Worm (Caenorhabditis elegans) whole organism, young adult: ENCODE measurements around the gene nac-2.

Experiments
- B0336.3 ChIP-seq: fragments of 200-800 bp; sonication (Bioruptor generic); IDR thresholded peaks from 2 replicates; pipeline ENCODE4 v1.3.6; 2022; ENCODE audit warnings: missing genetic modification characterization, missing compliant biosample characterization
- C06A6.2 ChIP-seq: fragments of 200-800 bp; sonication (Bioruptor generic); conservative IDR thresholded peaks from 2 replicates; pipeline ENCODE4 v1.3.6; 2022; ENCODE audit warnings: missing genetic modification characterization, missing compliant biosample characterization
- D2030.7 ChIP-seq: fragments of 200-800 bp; sonication (Bioruptor generic); IDR thresholded peaks from 2 replicates; pipeline ENCODE4 v1.3.6; 2022; ENCODE audit warnings: missing genetic modification reagents, missing genetic modification characterization, missing compliant biosample characterization
- F49E8.2 ChIP-seq: sonication (generic microtip); optimal IDR thresholded peaks from 3 replicates; lab custom pipeline; 2017; ENCODE audit warnings: missing genetic modification characterization, mild to moderate bottlenecking, missing compliant biosample characterization, antibody characterized with exemption, moderate library complexity; ENCODE audit not compliant: insufficient read depth
- F52B5.7 ChIP-seq: sonication (generic microtip); optimal IDR thresholded peaks from 2 replicates; lab custom pipeline; 2016; ENCODE audit warnings: mild to moderate bottlenecking, missing genetic modification characterization, missing compliant biosample characterization
- F55B11.4 ChIP-seq: sonication (generic microtip); optimal IDR thresholded peaks from 2 replicates; lab custom pipeline; 2016; ENCODE audit warnings: missing compliant biosample characterization, missing genetic modification characterization, borderline replicate concordance; ENCODE audit not compliant: insufficient read depth
- T07F8.4 ChIP-seq: sonication (generic microtip); optimal IDR thresholded peaks from 2 replicates; lab custom pipeline; 2016; ENCODE audit warnings: mild to moderate bottlenecking, missing genetic modification characterization, moderate library complexity, missing compliant biosample characterization
- Y95B8A.8 ChIP-seq: fragments of 200-800 bp; sonication (Bioruptor generic); IDR thresholded peaks from 2 replicates; pipeline ENCODE4 v1.3.6; 2022; ENCODE audit warnings: missing genetic modification reagents, missing genetic modification characterization, missing compliant biosample characterization
- ama-1 ChIP-seq, 3 experiments: fragments of 150-350 bp in 1 of 3; sonication (generic microtip) in 2 of 3; optimal IDR thresholded peaks; 2 replicates each; lab custom pipeline; 2014 to 2018; ENCODE audit warnings: missing biosample characterization in 2 of 3, missing genetic modification characterization in 2 of 3, missing genetic modification reagents in 2 of 3
- athp-1 ChIP-seq: sonication (generic microtip); optimal IDR thresholded peaks from 2 replicates; lab custom pipeline; 2017; ENCODE audit warnings: mild to moderate bottlenecking, missing genetic modification characterization, missing compliant biosample characterization
- attf-5 ChIP-seq: fragments of 200-800 bp; sonication (Bioruptor generic); optimal IDR thresholded peaks from 2 replicates; lab custom pipeline; 2018; ENCODE audit warnings: mild to moderate bottlenecking, missing genetic modification characterization, missing compliant biosample characterization
- bed-1 ChIP-seq: fragments of 200-800 bp; sonication (Bioruptor generic); IDR thresholded peaks from 2 replicates; pipeline ENCODE4 v1.3.6; 2022; ENCODE audit warnings: missing genetic modification reagents, missing genetic modification characterization, missing compliant biosample characterization
- cebp-1 ChIP-seq, 2 experiments: fragments of 200-800 bp in 1 of 2; sonication (Bioruptor generic) in 1 of 2; sonication (generic microtip) in 1 of 2; IDR thresholded peaks in 1 of 2; optimal IDR thresholded peaks in 1 of 2; 2 replicates each; pipeline versions ENCODE4 v1.3.6 to Lab custom; 2017 to 2022; ENCODE audit warnings: missing compliant biosample characterization in 2 of 2, missing genetic modification characterization in 2 of 2, mild to moderate bottlenecking in 1 of 2, missing genetic modification reagents in 1 of 2, moderate library complexity in 1 of 2
- ceh-100 ChIP-seq: fragments of 200-800 bp; sonication (Bioruptor generic); IDR thresholded peaks from 2 replicates; pipeline ENCODE4 v1.3.6; 2022; ENCODE audit warnings: missing genetic modification reagents, missing genetic modification characterization, missing compliant biosample characterization
- ceh-27 ChIP-seq: fragments of 200-800 bp; sonication (Bioruptor generic); optimal IDR thresholded peaks from 2 replicates; lab custom pipeline; 2018; ENCODE audit warnings: mild to moderate bottlenecking, missing genetic modification characterization, moderate library complexity, missing compliant biosample characterization
- ceh-91 ChIP-seq: fragments of 200-800 bp; sonication (Bioruptor generic); IDR thresholded peaks from 2 replicates; pipeline ENCODE4 v1.3.6; 2022; ENCODE audit warnings: missing genetic modification reagents, missing genetic modification characterization, missing compliant biosample characterization
- dpl-1 ChIP-seq: fragments of 150-350 bp; optimal IDR thresholded peaks from 2 replicates; lab custom pipeline; 2014; ENCODE audit warnings: missing biosample characterization, missing genetic modification reagents, missing genetic modification characterization
- efl-1 ChIP-seq: fragments of 150-350 bp; optimal IDR thresholded peaks from 2 replicates; lab custom pipeline; 2014; ENCODE audit warnings: missing biosample characterization, missing genetic modification reagents, missing genetic modification characterization
- egl-44 ChIP-seq: fragments of 200-800 bp; sonication (Bioruptor generic); IDR thresholded peaks from 2 replicates; pipeline ENCODE4 v1.3.6; 2022; ENCODE audit warnings: missing genetic modification reagents, missing genetic modification characterization, missing compliant biosample characterization
- ekl-4 ChIP-seq: fragments of 200-800 bp; sonication (Bioruptor generic); IDR thresholded peaks from 2 replicates; pipeline ENCODE4 v1.3.6; 2022; ENCODE audit warnings: missing genetic modification reagents, missing genetic modification characterization, missing compliant biosample characterization
- hlh-12 ChIP-seq: sonication (generic microtip); optimal IDR thresholded peaks from 2 replicates; lab custom pipeline; 2016; ENCODE audit warnings: missing genetic modification characterization, missing compliant biosample characterization
- hmg-1.2 ChIP-seq: fragments of 200-800 bp; sonication (Bioruptor generic); IDR thresholded peaks from 2 replicates; pipeline ENCODE4 v1.3.6; 2022; ENCODE audit warnings: missing genetic modification reagents, missing genetic modification characterization, missing compliant biosample characterization
- hrde-1 ChIP-seq: sonication (generic microtip); optimal IDR thresholded peaks from 2 replicates; lab custom pipeline; 2016; ENCODE audit warnings: missing genetic modification characterization, mild to moderate bottlenecking, missing compliant biosample characterization, moderate library complexity, missing genotype, missing genetic modification reagents, borderline replicate concordance
- lag-1 ChIP-seq: fragments of 200-800 bp; sonication (Bioruptor generic); IDR thresholded peaks from 2 replicates; pipeline ENCODE4 v1.3.6; 2022; ENCODE audit warnings: missing genetic modification reagents, missing genetic modification characterization, missing compliant biosample characterization
- lin-26 ChIP-seq: fragments of 200-800 bp; sonication (Bioruptor generic); IDR thresholded peaks from 2 replicates; pipeline ENCODE4 v1.3.6; 2022; ENCODE audit warnings: missing genetic modification reagents, missing genetic modification characterization, missing compliant biosample characterization
- nfyb-1 ChIP-seq: fragments of 200-800 bp; sonication (Bioruptor generic); IDR thresholded peaks from 2 replicates; pipeline ENCODE4 v1.3.6; 2022; ENCODE audit warnings: missing genetic modification reagents, missing genetic modification characterization, missing compliant biosample characterization
- nhr-80 ChIP-seq: sonication (generic microtip); optimal IDR thresholded peaks from 2 replicates; lab custom pipeline; 2016; ENCODE audit warnings: missing genetic modification characterization, missing compliant biosample characterization
- pbrm-1 ChIP-seq: fragments of 200-800 bp; sonication (Bioruptor generic); IDR thresholded peaks from 2 replicates; pipeline ENCODE4 v1.3.6; 2022; ENCODE audit warnings: missing genetic modification reagents, missing genetic modification characterization, missing compliant biosample characterization
- repo-1 ChIP-seq: sonication (generic microtip); optimal IDR thresholded peaks from 2 replicates; lab custom pipeline; 2017; ENCODE audit warnings: mild to moderate bottlenecking, missing genetic modification characterization, missing compliant biosample characterization
- rpc-1 ChIP-seq, 2 experiments: fragments of 150-350 bp in 1 of 2; sonication (generic microtip) in 1 of 2; optimal IDR thresholded peaks; 2 replicates each; lab custom pipeline; 2014 to 2018; ENCODE audit warnings: missing biosample characterization in 1 of 2, missing genetic modification characterization in 1 of 2, missing genetic modification reagents in 1 of 2, missing genotype in 1 of 2
- snpc-1.1 ChIP-seq: sonication (generic microtip); optimal IDR thresholded peaks from 2 replicates; lab custom pipeline; 2017; ENCODE audit warnings: missing genetic modification characterization, mild to moderate bottlenecking, missing compliant biosample characterization, antibody characterized with exemption, moderate library complexity, missing genotype, missing genetic modification reagents; ENCODE audit not compliant: insufficient read depth
- snpc-1.3 ChIP-seq: sonication (generic microtip); optimal IDR thresholded peaks from 2 replicates; lab custom pipeline; 2017; ENCODE audit warnings: missing genetic modification characterization, mild to moderate bottlenecking, missing compliant biosample characterization, antibody characterized with exemption, moderate library complexity, missing genotype, missing genetic modification reagents; ENCODE audit not compliant: insufficient read depth
- somi-1 ChIP-seq: fragments of 200-800 bp; sonication (Bioruptor generic); optimal IDR thresholded peaks from 2 replicates; lab custom pipeline; 2018; ENCODE audit warnings: mild to moderate bottlenecking, missing genetic modification characterization, missing compliant biosample characterization
- tbp1 ChIP-seq: fragments of 200-800 bp; sonication (Bioruptor generic); optimal IDR thresholded peaks from 2 replicates; lab custom pipeline; 2018; ENCODE audit warnings: mild to moderate bottlenecking, missing genetic modification characterization, missing compliant biosample characterization
- tlf-1 ChIP-seq: fragments of 200-800 bp; sonication (Bioruptor generic); optimal IDR thresholded peaks from 2 replicates; lab custom pipeline; 2018; ENCODE audit warnings: mild to moderate bottlenecking, missing genetic modification characterization, missing compliant biosample characterization
- unc-130 ChIP-seq: sonication (generic microtip); optimal IDR thresholded peaks from 2 replicates; lab custom pipeline; 2016; ENCODE audit warnings: missing genetic modification reagents, missing genetic modification characterization, missing compliant biosample characterization
- zim-3 ChIP-seq: sonication (generic microtip); optimal IDR thresholded peaks from 2 replicates; lab custom pipeline; 2017; ENCODE audit warnings: mild to moderate bottlenecking, missing genetic modification characterization, moderate library complexity, missing compliant biosample characterization
- ztf-6 ChIP-seq: fragments of 200-800 bp; sonication (Bioruptor generic); IDR thresholded peaks from 2 replicates; pipeline ENCODE4 v1.3.6; 2022; ENCODE audit warnings: missing genetic modification reagents, missing genetic modification characterization, missing compliant biosample characterization

The nac-2 gene

ce11 chrIII:9017181-9017651, 25.9 kb downstream of the nac-2 start, which contains the start of gene F59B2.12:
TSS of gene F59B2.12 (plus strand) at chrIII:9017601.
- TF ChIP-seq ekl-4 (GFP tag; lab: Robert Waterston, UW) (no peak), snpc-1.1 (no peak), ceh-100 (GFP tag; lab: Robert Waterston, UW) (no peak), hlh-12 (tag; lab: Kevin White, UChicago) (no peak), egl-44 (GFP tag; lab: Robert Waterston, UW) (no peak), nfyb-1 (no peak), F55B11.4 (tag; lab: Kevin White, UChicago) (no peak), pbrm-1 (no peak), ztf-6 (no peak), lag-1 (GFP tag; lab: Robert Waterston, UW) (no peak), ceh-91 (GFP tag; lab: Robert Waterston, UW) (no peak), C06A6.2 (GFP tag; lab: Robert Waterston, UW) (no peak), T07F8.4 (tag; lab: Kevin White, UChicago) (no peak), snpc-1.3 (no peak)
- TF ChIP-seq, all 124 proteins: peak for 0

ce11 chrIII:9012309-9012708, 30.8 kb downstream of the nac-2 start, which contains the start of gene F59B2.9:
TSS of gene F59B2.9 (minus strand) at chrIII:9012409.
- TF ChIP-seq rpc-1 (optimal IDR thresholded peaks at IDR 0.05; lab: Kevin White, UChicago) (no peak), rpc-1 (tag; optimal IDR thresholded peaks at IDR 0.05; lab: Kevin White, UChicago) (no peak)

ce11 chrIII:9010047-9010446, 33.1 kb downstream of the nac-2 start, which contains the start of gene F59B2.8:
TSS of gene F59B2.8 (minus strand) at chrIII:9010197.
- no peak for TF ChIP-seq somi-1
- TF ChIP-seq, all 124 proteins: peak for 0

ce11 chrIII:9007183-9007582, 35.9 kb downstream of the nac-2 start:
- no peak for TF ChIP-seq Y95B8A.8
- TF ChIP-seq repo-1 (tag; lab: Kevin White, UChicago) = no peak
- TF ChIP-seq nhr-80 = peak; percentile 78
- no peak for TF ChIP-seq dpl-1 (GFP tag; lab: Kevin White, UChicago)
- peak; percentile 29 for TF ChIP-seq attf-5 (GFP tag; lab: Kevin White, UChicago)
- peak; percentile 46; the same call in 1 of the 2 replicates for TF ChIP-seq cebp-1 (GFP tag; IDR thresholded peaks at IDR 0.05; lab: Robert Waterston, UW)
- no peak for TF ChIP-seq cebp-1 (tag; optimal IDR thresholded peaks at IDR 0.05; lab: Kevin White, UChicago)
- TF ChIP-seq F52B5.7 = no peak

ce11 chrIII:9005905-9006372, 37.2 kb downstream of the nac-2 start, which contains the start of gene rab-6.1:
TSS of gene rab-6.1 (minus strand) at chrIII:9005955.
- peak; percentile 56 for TF ChIP-seq D2030.7 (GFP tag; lab: Robert Waterston, UW)
- peak; percentile 65 for TF ChIP-seq ceh-100 (GFP tag; lab: Robert Waterston, UW)
- 0 out of 2 replicates have a peak, but pooled peaks have one; percentile 24 for TF ChIP-seq bed-1

- TF ChIP-seq unc-130 (peak; percentile 8), ama-1 (optimal IDR thresholded peaks at IDR 0.05; lab: Kevin White, UChicago) (no peak), ama-1 (GFP tag; optimal IDR thresholded peaks at IDR 0.05; lab: Kevin White, UChicago) (peak in 1 of 2 experiments; percentile 44), athp-1 (no peak), ceh-27 (no peak), F52B5.7 (peak; percentile 9), hmg-1.2 (GFP tag; lab: Robert Waterston, UW) (peak; percentile 26; the same call in 1 of the 2 replicates), F49E8.2 (tag; lab: Kevin White, UChicago) (peak; percentile 23), tbp1 (GFP tag; lab: Kevin White, UChicago) (no peak), efl-1 (GFP tag; lab: Kevin White, UChicago) (no peak), B0336.3 (peak; percentile 59; the same call in 1 of the 2 replicates), hrde-1 (peak; percentile 59), tlf-1 (GFP tag; lab: Kevin White, UChicago) (peak; percentile 20), lin-26 (GFP tag; lab: Robert Waterston, UW) (no peak), zim-3 (no peak), Y95B8A.8 (peak; percentile 74; the same call in 1 of the 2 replicates)
Observed at ce11 chrIII:9004658-9005057, 38.4 kb downstream of the nac-2 start.
